Worm (Caenorhabditis elegans) whole organism, L3 larva: ENCODE measurements around the gene tag-293.

Experiments used
- ama-1 ChIP-seq: fragments of 150-350 bp; optimal IDR thresholded peaks from 2 replicates; lab custom pipeline; 2018
- nfya-1 ChIP-seq: sonication (generic microtip); optimal IDR thresholded peaks from 2 replicates; lab custom pipeline; 2017; ENCODE audit warnings: missing genetic modification characterization, mild to moderate bottlenecking, missing compliant biosample characterization, antibody characterized with exemption, moderate library complexity; ENCODE audit not compliant: insufficient read depth
- pqm-1 ChIP-seq: fragments of 150-350 bp; optimal IDR thresholded peaks from 2 replicates; lab custom pipeline; 2017; ENCODE audit warnings: missing biosample characterization, missing genetic modification characterization, inconsistent platforms

- TF ChIP-seq pqm-1 (tag; lab: Kevin White, UChicago) (no peak), nfya-1 (tag; lab: Kevin White, UChicago) (no peak), ama-1 (lab: Kevin White, UChicago) (no peak)
Observed at ce11 chrV:7381008-7381407, 25.6 kb upstream of the tag-293 start, which contains the start of gene C03G6.17.
